Worm (Caenorhabditis elegans): ENCODE measurements around the gene srw-84.

DNA sequence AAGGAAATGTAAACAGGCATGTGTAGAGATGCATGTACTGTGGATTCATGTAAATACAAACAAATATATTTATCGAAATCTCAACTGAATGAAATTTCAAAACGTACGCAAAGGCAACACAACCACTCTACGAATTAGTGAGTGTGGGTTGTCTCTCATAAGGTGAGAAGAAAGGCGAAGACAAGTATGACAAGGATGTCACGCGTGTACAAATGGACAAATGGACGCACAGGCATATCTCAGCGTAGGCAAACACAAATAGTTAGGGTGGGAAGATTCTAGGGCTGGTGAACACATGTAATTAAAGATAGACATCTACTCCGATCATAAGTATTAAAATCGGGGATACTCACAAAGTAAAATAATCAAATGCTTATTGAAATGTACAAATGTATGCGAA is 47.0 kb downstream of the srw-84 start:
- TF ChIP-seq hmg-4 (GFP tag; optimal IDR thresholded peaks at IDR 0.05) (no peak), hmbx-1 (tag; optimal IDR thresholded peaks at IDR 0.05) (no peak)

Data from whole organism, early embryonic.